Worm (Caenorhabditis elegans): Measurements from ENCODE around the gene srx-135.

- TF ChIP-seq lin-13 (tag; optimal IDR thresholded peaks at IDR 0.05) (no peak), ceh-83 (GFP tag; optimal IDR thresholded peaks at IDR 0.05) (no peak), nhr-28 (tag; optimal IDR thresholded peaks at IDR 0.05) (no peak), tbx-8 (GFP tag; optimal IDR thresholded peaks at IDR 0.05) (no peak), bed-3 (GFP tag; optimal IDR thresholded peaks at IDR 0.05) (no peak), unc-39 (tag; optimal IDR thresholded peaks at IDR 0.05) (no peak), elt-3 (tag; optimal IDR thresholded peaks at IDR 0.05) (no peak), nhr-237 (tag; optimal IDR thresholded peaks at IDR 0.05) (no peak), ham-2 (GFP tag; optimal IDR thresholded peaks at IDR 0.05) (no peak), blmp-1 (tag; optimal IDR thresholded peaks at IDR 0.05) (no peak), ztf-11 (tag; optimal IDR thresholded peaks at IDR 0.05) (no peak)
Measured at ce11 chrV:13816877-13817276, 42.1 kb upstream of the srx-135 start, which contains the start of gene F55B12.2.
